Worm (Caenorhabditis elegans): ENCODE measurements around the gene ZK669.2.

- TF ChIP-seq ceh-18 (tag; optimal IDR thresholded peaks at IDR 0.05) (no peak), fkh-10 (GFP tag; optimal IDR thresholded peaks at IDR 0.05) (no peak), tbx-2 (tag; optimal IDR thresholded peaks at IDR 0.05) (no peak), unc-42 (tag; optimal IDR thresholded peaks at IDR 0.05) (no peak), ref-2 (tag; optimal IDR thresholded peaks at IDR 0.05) (no peak), nhr-232 (tag; optimal IDR thresholded peaks at IDR 0.05) (no peak), madf-2 (tag; optimal IDR thresholded peaks at IDR 0.05) (no peak), unc-86 (tag; optimal IDR thresholded peaks at IDR 0.05) (no peak)
Measured at ce11 chrII:7928600-7928999, 9.4 kb downstream of the ZK669.2 start, which contains the start of gene spv-1.
